Worm (Caenorhabditis elegans) whole organism, late embryonic: Measurements from ENCODE around the gene C39B5.5.

Source experiments
- C08G9.2 ChIP-seq: sonication (generic microtip); optimal IDR thresholded peaks from 2 replicates; lab custom pipeline; 2016; ENCODE audit warnings: mild to moderate bottlenecking, missing genetic modification characterization, moderate library complexity, missing compliant biosample characterization
- C38D4.7 ChIP-seq: fragments of 200-800 bp; sonication (Bioruptor generic); optimal IDR thresholded peaks from 2 replicates; lab custom pipeline; 2018; ENCODE audit warnings: mild to moderate bottlenecking, missing genetic modification characterization, moderate library complexity, missing compliant biosample characterization
- F13H6.1 ChIP-seq: sonication (generic microtip); optimal IDR thresholded peaks from 2 replicates; lab custom pipeline; 2016; ENCODE audit warnings: missing genetic modification characterization, missing compliant biosample characterization
- K02D7.2 ChIP-seq: sonication (generic microtip); optimal IDR thresholded peaks from 2 replicates; lab custom pipeline; 2017; ENCODE audit warnings: mild to moderate bottlenecking, missing genetic modification characterization, missing compliant biosample characterization
- T23F11.4 ChIP-seq: fragments of 200-800 bp; sonication (Bioruptor generic); optimal IDR thresholded peaks from 2 replicates; lab custom pipeline; 2018; ENCODE audit warnings: mild to moderate bottlenecking, missing genetic modification characterization, missing compliant biosample characterization
- Y22D7AL.16 ChIP-seq: sonication (generic microtip); optimal IDR thresholded peaks from 2 replicates; lab custom pipeline; 2016; ENCODE audit warnings: missing genetic modification characterization, missing compliant biosample characterization
- ama-1 ChIP-seq: fragments of 150-350 bp; optimal IDR thresholded peaks from 2 replicates; lab custom pipeline; 2014
- ceh-2 ChIP-seq: sonication (generic microtip); optimal IDR thresholded peaks from 2 replicates; lab custom pipeline; 2016; ENCODE audit warnings: missing genotype, missing genetic modification characterization, missing compliant biosample characterization
- ceh-22 ChIP-seq: sonication (generic microtip); optimal IDR thresholded peaks from 2 replicates; lab custom pipeline; 2017; ENCODE audit warnings: missing biosample characterization, missing genetic modification characterization
- ceh-24 ChIP-seq: sonication (generic microtip); optimal IDR thresholded peaks from 2 replicates; lab custom pipeline; 2016; ENCODE audit warnings: mild to moderate bottlenecking, missing genetic modification characterization, missing compliant biosample characterization
- ceh-30 ChIP-seq: fragments of 150-350 bp; optimal IDR thresholded peaks from 2 replicates; lab custom pipeline; 2014; ENCODE audit warnings: missing biosample characterization, missing genetic modification characterization
- ceh-34 ChIP-seq: sonication (generic microtip); optimal IDR thresholded peaks from 2 replicates; lab custom pipeline; 2016; ENCODE audit warnings: mild to moderate bottlenecking, missing genetic modification characterization, missing compliant biosample characterization
- ceh-48 ChIP-seq: sonication (generic microtip); optimal IDR thresholded peaks from 2 replicates; lab custom pipeline; 2016; ENCODE audit warnings: missing genetic modification characterization, inconsistent platforms, missing compliant biosample characterization
- elt-2 ChIP-seq: sonication (generic microtip); optimal IDR thresholded peaks from 2 replicates; lab custom pipeline; 2016; ENCODE audit warnings: missing genetic modification reagents, missing genetic modification characterization, missing compliant biosample characterization
- elt-4 ChIP-seq: sonication (generic microtip); optimal IDR thresholded peaks from 2 replicates; lab custom pipeline; 2016; ENCODE audit warnings: missing genetic modification characterization, missing compliant biosample characterization
- ets-4 ChIP-seq: sonication (generic microtip); optimal IDR thresholded peaks from 2 replicates; lab custom pipeline; 2016; ENCODE audit warnings: missing genetic modification characterization, missing compliant biosample characterization
- eyg-1 ChIP-seq: sonication (generic microtip); optimal IDR thresholded peaks from 2 replicates; lab custom pipeline; 2016; ENCODE audit warnings: missing genotype, missing genetic modification characterization, missing compliant biosample characterization
- fax-1 ChIP-seq: sonication (generic microtip); optimal IDR thresholded peaks from 2 replicates; lab custom pipeline; 2016; ENCODE audit warnings: missing genotype, missing genetic modification characterization, missing compliant biosample characterization
- fkh-10 ChIP-seq: fragments of 150-350 bp; optimal IDR thresholded peaks from 2 replicates; lab custom pipeline; 2014; ENCODE audit warnings: missing biosample characterization, missing genetic modification reagents, missing genetic modification characterization
- gmeb-2 ChIP-seq: sonication (generic microtip); optimal IDR thresholded peaks from 2 replicates; lab custom pipeline; 2016; ENCODE audit warnings: missing genetic modification characterization, inconsistent platforms, missing compliant biosample characterization
- hlh-15 ChIP-seq: sonication (generic microtip); optimal IDR thresholded peaks from 2 replicates; lab custom pipeline; 2016; ENCODE audit warnings: missing genetic modification characterization, missing compliant biosample characterization
- hlh-30 ChIP-seq: sonication (generic microtip); optimal IDR thresholded peaks from 2 replicates; lab custom pipeline; 2017; ENCODE audit warnings: antibody characterized with exemption, missing genetic modification characterization, missing compliant biosample characterization; ENCODE audit not compliant: insufficient read depth
- hlh-8 ChIP-seq: sonication (generic microtip); optimal IDR thresholded peaks from 2 replicates; lab custom pipeline; 2016; ENCODE audit warnings: missing genotype, missing genetic modification characterization, missing compliant biosample characterization
- madf-2 ChIP-seq: sonication (generic microtip); optimal IDR thresholded peaks from 2 replicates; lab custom pipeline; 2017; ENCODE audit warnings: missing genetic modification characterization, missing compliant biosample characterization
- nfya-1 ChIP-seq: sonication (generic microtip); optimal IDR thresholded peaks from 2 replicates; lab custom pipeline; 2017; ENCODE audit warnings: missing genetic modification characterization, mild to moderate bottlenecking, missing compliant biosample characterization, antibody characterized with exemption, moderate library complexity
- npax-4 ChIP-seq: sonication (generic microtip); optimal IDR thresholded peaks from 2 replicates; lab custom pipeline; 2016; ENCODE audit warnings: missing genetic modification characterization, missing compliant biosample characterization
- odd-2 ChIP-seq: sonication (generic microtip); optimal IDR thresholded peaks from 2 replicates; lab custom pipeline; 2017; ENCODE audit warnings: antibody characterized with exemption, mild to moderate bottlenecking, missing genetic modification characterization, missing compliant biosample characterization
- pag-3 ChIP-seq: sonication (generic microtip); optimal IDR thresholded peaks from 2 replicates; lab custom pipeline; 2016; ENCODE audit warnings: missing compliant biosample characterization, missing genetic modification characterization, borderline replicate concordance
- pax-1 ChIP-seq: fragments of 150-350 bp; optimal IDR thresholded peaks from 2 replicates; lab custom pipeline; 2014; ENCODE audit warnings: missing biosample characterization, missing genetic modification characterization
- pha-4 ChIP-seq: fragments of 150-350 bp; optimal IDR thresholded peaks from 2 replicates; lab custom pipeline; 2018; ENCODE audit warnings: missing biosample characterization, missing genetic modification reagents, missing genetic modification characterization
- pros-1 ChIP-seq: fragments of 150-350 bp; optimal IDR thresholded peaks from 2 replicates; lab custom pipeline; 2014; ENCODE audit warnings: missing biosample characterization, missing genetic modification reagents, missing genetic modification characterization
- ref-2 ChIP-seq: sonication (generic microtip); optimal IDR thresholded peaks from 2 replicates; lab custom pipeline; 2016; ENCODE audit warnings: missing genetic modification characterization, missing compliant biosample characterization
- rnt-1 ChIP-seq: sonication (generic microtip); optimal IDR thresholded peaks from 2 replicates; lab custom pipeline; 2016; ENCODE audit warnings: missing genetic modification characterization, missing compliant biosample characterization
- sdc-2 ChIP-seq: sonication (generic microtip); optimal IDR thresholded peaks from 2 replicates; lab custom pipeline; 2016; ENCODE audit warnings: missing genotype, missing genetic modification characterization, missing compliant biosample characterization
- tbx-7 ChIP-seq: sonication (generic microtip); optimal IDR thresholded peaks from 2 replicates; lab custom pipeline; 2016; ENCODE audit warnings: missing genotype, missing genetic modification characterization, missing compliant biosample characterization
- ttx-3 ChIP-seq: sonication (generic microtip); optimal IDR thresholded peaks from 2 replicates; lab custom pipeline; 2016; ENCODE audit warnings: missing genetic modification reagents, missing genetic modification characterization, missing compliant biosample characterization
- unc-55 ChIP-seq: sonication (generic microtip); optimal IDR thresholded peaks from 2 replicates; lab custom pipeline; 2017; ENCODE audit warnings: missing biosample characterization, missing genetic modification reagents, missing genetic modification characterization

C39B5.5 gene

ce11 chrIII:2239587-2240144 lies 31.7 kb downstream of the C39B5.5 start, which contains the start of gene C39B5.10:
Gene C39B5.10 (minus strand): TSS chrIII:2239637.
- TF ChIP-seq hlh-30 (no peak), elt-2 (peak; percentile 13)

DNA sequence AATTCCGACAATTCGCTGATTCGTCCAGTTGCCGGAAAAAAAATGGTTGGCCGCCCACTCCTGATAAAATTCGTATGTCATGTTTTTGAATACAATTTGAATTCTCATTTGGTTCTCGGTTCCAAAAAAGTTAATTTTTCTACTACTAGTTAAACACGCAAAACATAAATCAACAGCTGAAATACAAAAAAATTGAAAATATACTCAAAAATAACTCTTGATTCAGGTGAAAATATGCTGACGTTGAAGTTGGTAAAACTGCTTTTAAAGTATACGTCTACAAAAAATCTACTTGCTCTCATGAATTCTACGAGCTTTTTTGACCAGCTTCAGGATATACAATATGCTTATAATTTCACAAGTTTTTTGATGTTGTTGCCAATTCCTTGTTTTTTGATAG lies 32.5 kb downstream of the C39B5.5 start, which contains the start of gene srz-56:
srz-56 (plus strand) TSS at position 301 of the 400 bp plus-strand sequence.
- TF ChIP-seq unc-55, result no peak
- TF ChIP-seq ttx-3, result no peak
- no peak for TF ChIP-seq madf-2 (tag; lab: Kevin White, UChicago)
- no peak for TF ChIP-seq ceh-30
- TF ChIP-seq ceh-24 (tag; lab: Kevin White, UChicago), result no peak
- TF ChIP-seq pag-3 (tag; lab: Kevin White, UChicago), result no peak
- no peak for TF ChIP-seq C08G9.2
- no peak for TF ChIP-seq ceh-48
- TF ChIP-seq ceh-34 (tag; lab: Kevin White, UChicago), result no peak
- no peak for TF ChIP-seq ama-1 (lab: Kevin White, UChicago)
- TF ChIP-seq hlh-15 (tag; lab: Kevin White, UChicago), result no peak
- TF ChIP-seq T23F11.4 (GFP tag; lab: Kevin White, UChicago), result no peak
- no peak for TF ChIP-seq nfya-1 (tag; lab: Kevin White, UChicago)
- TF ChIP-seq npax-4 (tag; lab: Kevin White, UChicago), result no peak

DNA sequence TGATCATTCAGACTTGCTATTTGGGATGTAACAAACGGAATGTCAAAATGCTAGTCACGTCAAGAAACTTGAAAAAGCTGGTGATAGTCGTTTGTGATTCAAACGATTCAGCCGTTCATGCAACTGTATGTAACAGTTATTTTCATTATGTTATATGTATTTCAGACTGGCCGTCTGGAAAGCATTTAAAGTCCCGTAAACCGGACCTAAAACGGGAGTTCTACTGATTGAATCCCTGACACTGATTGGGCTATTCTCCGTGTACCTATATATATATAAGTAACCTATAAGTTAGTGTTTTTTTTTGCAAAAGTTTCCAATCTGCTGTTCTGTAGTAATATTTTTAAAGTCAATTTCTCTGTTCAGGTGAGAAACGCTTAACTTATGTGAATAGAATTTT lies 35.7 kb downstream of the C39B5.5 start:
- TF ChIP-seq pha-4 (tag; lab: Kevin White, UChicago), result no peak
- no peak for TF ChIP-seq C38D4.7 (GFP tag; lab: Kevin White, UChicago)
- no peak for TF ChIP-seq F13H6.1 (tag; lab: Kevin White, UChicago)
- no peak for TF ChIP-seq K02D7.2 (tag; lab: Kevin White, UChicago)
- TF ChIP-seq fkh-10 (GFP tag; lab: Kevin White, UChicago), result no peak
- TF ChIP-seq nfya-1 (tag; lab: Kevin White, UChicago), result no peak
- no peak for TF ChIP-seq pros-1 (tag; lab: Kevin White, UChicago)
- TF ChIP-seq ttx-3, result no peak
- no peak for TF ChIP-seq rnt-1 (tag; lab: Kevin White, UChicago)
- no peak for TF ChIP-seq hlh-8
- TF ChIP-seq npax-4 (tag; lab: Kevin White, UChicago), result no peak
- TF ChIP-seq ref-2, result no peak
- TF ChIP-seq sdc-2, result no peak
- no peak for TF ChIP-seq ceh-2 (tag; lab: Kevin White, UChicago)
- TF ChIP-seq odd-2, result no peak

DNA sequence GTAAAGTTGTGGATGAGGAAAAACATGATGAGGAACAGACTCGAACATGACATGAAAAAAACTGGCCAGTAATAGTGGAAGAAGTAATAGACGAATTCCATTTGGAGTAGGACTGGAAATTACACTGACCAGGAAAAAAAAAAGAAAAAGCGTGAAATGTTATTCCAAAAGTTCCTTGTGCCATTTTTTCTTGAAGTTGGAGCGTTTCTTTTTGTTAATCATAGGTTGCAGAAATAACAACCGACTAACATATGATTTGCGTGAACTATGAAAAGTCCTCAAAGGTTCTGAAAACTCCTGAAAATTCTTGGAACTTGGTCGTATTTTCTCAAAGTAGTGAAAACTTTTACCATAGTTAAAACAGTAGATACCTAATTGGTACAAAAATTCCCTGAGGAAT lies 37.8 kb downstream of the C39B5.5 start, which contains the start of gene srd-67:
srd-67 (minus strand) TSS at position 101 of the 400 bp plus-strand sequence.
- no peak for TF ChIP-seq elt-4 (tag; lab: Kevin White, UChicago)
- TF ChIP-seq odd-2, result no peak
- no peak for TF ChIP-seq Y22D7AL.16
- no peak for TF ChIP-seq unc-55
- TF ChIP-seq hlh-30, result no peak
- no peak for TF ChIP-seq C38D4.7 (GFP tag; lab: Kevin White, UChicago)
- TF ChIP-seq ttx-3, result no peak
- TF ChIP-seq pros-1 (tag; lab: Kevin White, UChicago), result no peak
- no peak for TF ChIP-seq gmeb-2
- no peak for TF ChIP-seq eyg-1
- TF ChIP-seq ets-4 (tag; lab: Kevin White, UChicago), result no peak
- no peak for TF ChIP-seq tbx-7 (tag; lab: Kevin White, UChicago)
- TF ChIP-seq ref-2, result no peak
- no peak for TF ChIP-seq ceh-22 (tag; lab: Kevin White, UChicago)
- no peak for TF ChIP-seq fax-1
- no peak for TF ChIP-seq C08G9.2

ce11 chrIII:2251348-2251747 lies 43.4 kb downstream of the C39B5.5 start, which contains the start of gene fbxa-7:
Gene fbxa-7 (minus strand): TSS chrIII:2251448.
- no peak for TF ChIP-seq pax-1
- TF ChIP-seq, all 69 proteins: peak for 0
